Fruit fly (Drosophila melanogaster) Kc167 (cell line): ENCODE results near the gene lbl.

Source experiments
- Myc ChIP-seq: fragments of >200 bp; optimal IDR thresholded peaks from 2 replicates; lab custom pipeline; 2017; ENCODE audit warnings: missing external identifiers
- Sin3A ChIP-seq: fragments of >200 bp; optimal IDR thresholded peaks from 2 replicates; lab custom pipeline; 2018; ENCODE audit warnings: missing external identifiers
- h ChIP-seq: fragments of >200 bp; optimal IDR thresholded peaks from 3 replicates; lab custom pipeline; 2018; ENCODE audit warnings: missing external identifiers
- insv ChIP-seq: fragments of >200 bp; optimal IDR thresholded peaks from 3 replicates; lab custom pipeline; 2018; ENCODE audit warnings: missing external identifiers
- psq ChIP-seq: fragments of >200 bp; optimal IDR thresholded peaks from 2 replicates; lab custom pipeline; 2017; ENCODE audit warnings: missing external identifiers
- ttk ChIP-seq: sonication (Bioruptor generic); optimal IDR thresholded peaks from 2 replicates; lab custom pipeline; 2017; ENCODE audit warnings: missing external identifiers

DNA sequence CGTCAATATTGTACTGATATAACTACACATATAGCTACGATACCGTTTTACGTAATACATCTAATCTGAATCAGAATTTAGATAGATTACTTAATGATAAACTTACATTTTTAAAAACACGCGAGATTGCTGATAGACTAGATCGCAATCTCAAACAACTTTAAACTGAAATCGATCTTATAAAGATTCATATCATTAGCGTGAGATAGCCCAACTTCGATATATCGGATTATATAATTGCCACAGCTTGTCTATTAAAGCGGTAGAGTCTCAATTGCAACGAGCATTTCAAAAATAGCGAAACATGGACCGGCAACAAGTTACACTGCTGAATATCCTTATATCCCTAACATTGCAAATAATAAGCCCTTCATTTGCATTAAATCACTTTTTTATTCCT, 25.1 kb downstream of the lbl start, which contains the start of gene CheB93b:
- TF ChIP-seq ttk (no peak), h (lab: Kevin White, UChicago) (no peak), insv (lab: Kevin White, UChicago) (no peak), Sin3A (lab: Kevin White, UChicago) (no peak), psq (lab: Kevin White, UChicago) (no peak), Myc (lab: Kevin White, UChicago) (no peak)
